Fruit fly (Drosophila melanogaster): ENCODE results near the gene CG31789.

The CG31789 gene

dm6 chr2L:18606642-18607041 is 914 bp downstream of the CG31789 start, which contains the start of gene CG10333:
Gene CG10333, plus strand, starts transcription at chr2L:18606832.
- TF ChIP-seq BEAF-32 (GFP tag; optimal IDR thresholded peaks at IDR 0.05) = peak; percentile 49
- peak; percentile 70 for TF ChIP-seq row (GFP tag; IDR thresholded peaks at IDR 0.05)
- no peak for TF ChIP-seq Taf1 (GFP tag; IDR thresholded peaks at IDR 0.05)
- TF ChIP-seq CG13775 (GFP tag; optimal IDR thresholded peaks at IDR 0.05) = no peak
- TF ChIP-seq gfzf (GFP tag; optimal IDR thresholded peaks at IDR 0.05) = peak; percentile 71
- peak; percentile 7 for TF ChIP-seq CG8924 (tag; optimal IDR thresholded peaks at IDR 0.05)
- peak; percentile 39 to 89 for TF ChIP-seq crp (GFP tag; optimal IDR thresholded peaks at IDR 0.05)
- peak; percentile 33 for TF ChIP-seq CG1603 (tag; optimal IDR thresholded peaks at IDR 0.05)
- TF ChIP-seq trem (tag; optimal IDR thresholded peaks at IDR 0.05) = peak; percentile 53
- no peak for TF ChIP-seq CG17912 (GFP tag; optimal IDR thresholded peaks at IDR 0.05)
- TF ChIP-seq ssp (GFP tag; IDR thresholded peaks at IDR 0.05) = no peak
- TF ChIP-seq pan (optimal IDR thresholded peaks at IDR 0.05) = no peak
- no peak for TF ChIP-seq pan (GFP tag; optimal IDR thresholded peaks at IDR 0.05 in 1 of 2, IDR thresholded peaks at IDR 0.05 in 1 of 2)
- TF ChIP-seq CG6765 (GFP tag; optimal IDR thresholded peaks at IDR 0.05) = no peak
- peak; percentile 67 for TF ChIP-seq Dref (GFP tag; IDR thresholded peaks at IDR 0.05)
- 0 out of 2 replicates have a peak, but pooled peaks have one; percentile 16 for TF ChIP-seq Scr (GFP tag; IDR thresholded peaks at IDR 0.05; ENCODE audit: partially characterized antibody)
- peak; percentile 11 for TF ChIP-seq CG2712 (tag; optimal IDR thresholded peaks at IDR 0.05)
- TF ChIP-seq CG17829 (tag; optimal IDR thresholded peaks at IDR 0.05) = peak; percentile 0
- peak; percentile 54 for TF ChIP-seq CG14710 (tag; optimal IDR thresholded peaks at IDR 0.05)
- TF ChIP-seq pzg (GFP tag; optimal IDR thresholded peaks at IDR 0.05) = peak; percentile 61
- no peak for TF ChIP-seq az2 (GFP tag; optimal IDR thresholded peaks at IDR 0.05)
- TF ChIP-seq CG9797 (GFP tag; optimal IDR thresholded peaks at IDR 0.05) = peak; percentile 46
- peak; percentile 93 for TF ChIP-seq CG3995 (GFP tag; optimal IDR thresholded peaks at IDR 0.05)
- no peak for TF ChIP-seq Ets65A (GFP tag)
- no peak for TF ChIP-seq eyg (GFP tag; optimal IDR thresholded peaks at IDR 0.05)
- TF ChIP-seq Deaf1 (tag; optimal IDR thresholded peaks at IDR 0.05) = no peak
- peak; percentile 70 for TF ChIP-seq CG8388 (GFP tag; optimal IDR thresholded peaks at IDR 0.05)
- peak; percentile 88 for TF ChIP-seq MBD-R2 (GFP tag; IDR thresholded peaks at IDR 0.05)
- TF ChIP-seq NC2β (GFP tag; optimal IDR thresholded peaks at IDR 0.05) = no peak
- no peak for TF ChIP-seq bbx (GFP tag; IDR thresholded peaks at IDR 0.05; ENCODE audit: partially characterized antibody)
- peak; percentile 11 for TF ChIP-seq CG30020 (tag; optimal IDR thresholded peaks at IDR 0.05)
- peak; percentile 59 for TF ChIP-seq MESR4 (GFP tag; optimal IDR thresholded peaks at IDR 0.05)
- TF ChIP-seq CG6791 (GFP tag; IDR thresholded peaks at IDR 0.05; ENCODE audit: partially characterized antibody) = 0 out of 3 replicates have a peak, but pooled peaks have one; percentile 17
- TF ChIP-seq Dp (GFP tag; optimal IDR thresholded peaks at IDR 0.05) = peak; percentile 33
- peak; percentile 1 for TF ChIP-seq Sry-δ (GFP tag; optimal IDR thresholded peaks at IDR 0.05)
- TF ChIP-seq Dll (GFP tag; IDR thresholded peaks at IDR 0.05; ENCODE audit: partially characterized antibody) = 0 out of 4 replicates have a peak, but pooled peaks have one; percentile 32
- TF ChIP-seq phol (tag; optimal IDR thresholded peaks at IDR 0.05) = peak; percentile 5
- peak; percentile 51 for TF ChIP-seq CG13287 (GFP tag; IDR thresholded peaks at IDR 0.05; ENCODE audit: partially characterized antibody)
- TF ChIP-seq Gsc (GFP tag; IDR thresholded peaks at IDR 0.05) = no peak
- no peak for TF ChIP-seq CG18011 (GFP tag; optimal IDR thresholded peaks at IDR 0.05)
- peak; percentile 3 for TF ChIP-seq Myb (GFP tag; optimal IDR thresholded peaks at IDR 0.05)
- peak; percentile 43 for TF ChIP-seq CG10267 (tag; optimal IDR thresholded peaks at IDR 0.05)
- 0 out of 2 replicates have a peak, but pooled peaks have one; percentile 19 for TF ChIP-seq amos (GFP tag; IDR thresholded peaks at IDR 0.05; ENCODE audit: partially characterized antibody)
- TF ChIP-seq hbn (GFP tag; IDR thresholded peaks at IDR 0.05; ENCODE audit: partially characterized antibody) = 0 out of 2 replicates have a peak, but pooled peaks have one; percentile 41
- peak; percentile 0 for TF ChIP-seq CG12391 (tag; optimal IDR thresholded peaks at IDR 0.05)
- no peak; the same call in 1 of the 3 replicates for TF ChIP-seq CG34224 (GFP tag; IDR thresholded peaks at IDR 0.05; ENCODE audit: partially characterized antibody)
- peak in 1 of 2 experiments; percentile 2 for TF ChIP-seq insv (GFP tag; optimal IDR thresholded peaks at IDR 0.05)
- no peak for TF ChIP-seq CG8765 (GFP tag; IDR thresholded peaks at IDR 0.05)
- TF ChIP-seq CG3838 (GFP tag; optimal IDR thresholded peaks at IDR 0.05) = no peak
